Worm (Caenorhabditis elegans) whole organism, L4/young adult: Measurements from ENCODE around the gene fipr-17.

Experiments used
- W03F9.2 ChIP-seq: fragments of 150-350 bp; optimal IDR thresholded peaks from 2 replicates; lab custom pipeline; 2014; ENCODE audit warnings: missing biosample characterization, missing genetic modification characterization
- dao-5 ChIP-seq: sonication (generic microtip); optimal IDR thresholded peaks from 2 replicates; lab custom pipeline; 2016; ENCODE audit warnings: missing genotype, missing genetic modification characterization, moderate library complexity, missing compliant biosample characterization
- him-1 ChIP-seq: sonication (generic microtip); optimal IDR thresholded peaks from 2 replicates; lab custom pipeline; 2016; ENCODE audit warnings: missing genotype, missing genetic modification reagents, missing genetic modification characterization, missing compliant biosample characterization

fipr-17 gene

DNA sequence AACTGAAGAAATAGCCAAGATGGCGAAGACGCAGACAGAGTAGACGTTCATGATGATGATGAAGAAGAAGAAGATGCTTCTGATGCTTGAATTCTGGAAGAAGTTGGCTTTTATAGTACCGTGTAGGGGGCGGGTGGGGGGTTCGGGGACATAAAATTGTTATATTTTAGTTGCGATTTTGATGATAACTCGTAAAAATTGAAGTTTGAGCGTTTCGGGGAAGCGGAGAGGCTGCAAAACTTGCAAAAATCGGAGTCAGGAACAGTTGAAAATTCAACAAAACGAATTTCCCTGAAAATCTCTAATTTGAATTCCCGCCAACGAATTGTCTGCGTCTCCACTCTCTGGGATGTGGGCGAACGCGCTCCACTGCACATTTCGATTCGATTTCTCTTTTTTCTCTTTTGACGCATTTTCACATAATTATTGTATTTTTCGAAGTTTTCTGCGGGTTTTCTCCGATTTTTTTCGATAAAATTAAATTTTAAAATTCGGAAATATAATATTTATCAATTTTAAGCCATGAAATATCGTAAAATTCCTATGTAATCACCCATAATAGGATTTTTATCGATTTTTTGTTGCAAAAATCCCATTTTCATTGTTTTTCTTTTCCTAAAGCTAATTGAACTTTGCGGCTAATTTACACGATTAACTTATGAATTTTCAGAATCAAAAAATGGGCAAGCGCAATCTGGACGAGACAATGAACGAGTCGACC is at the start of gene fipr-17, which contains the start of gene Y48A6B.3:
TSS of gene fipr-17 (minus strand) at position 51 of the 721 bp plus-strand sequence.
TSS of gene Y48A6B.3 (plus strand) at position 671 of the 721 bp plus-strand sequence.
- no peak for TF ChIP-seq dao-5 (tag; lab: Kevin White, UChicago)
- TF ChIP-seq W03F9.2 (tag; lab: Kevin White, UChicago), result peak; percentile 76

DNA sequence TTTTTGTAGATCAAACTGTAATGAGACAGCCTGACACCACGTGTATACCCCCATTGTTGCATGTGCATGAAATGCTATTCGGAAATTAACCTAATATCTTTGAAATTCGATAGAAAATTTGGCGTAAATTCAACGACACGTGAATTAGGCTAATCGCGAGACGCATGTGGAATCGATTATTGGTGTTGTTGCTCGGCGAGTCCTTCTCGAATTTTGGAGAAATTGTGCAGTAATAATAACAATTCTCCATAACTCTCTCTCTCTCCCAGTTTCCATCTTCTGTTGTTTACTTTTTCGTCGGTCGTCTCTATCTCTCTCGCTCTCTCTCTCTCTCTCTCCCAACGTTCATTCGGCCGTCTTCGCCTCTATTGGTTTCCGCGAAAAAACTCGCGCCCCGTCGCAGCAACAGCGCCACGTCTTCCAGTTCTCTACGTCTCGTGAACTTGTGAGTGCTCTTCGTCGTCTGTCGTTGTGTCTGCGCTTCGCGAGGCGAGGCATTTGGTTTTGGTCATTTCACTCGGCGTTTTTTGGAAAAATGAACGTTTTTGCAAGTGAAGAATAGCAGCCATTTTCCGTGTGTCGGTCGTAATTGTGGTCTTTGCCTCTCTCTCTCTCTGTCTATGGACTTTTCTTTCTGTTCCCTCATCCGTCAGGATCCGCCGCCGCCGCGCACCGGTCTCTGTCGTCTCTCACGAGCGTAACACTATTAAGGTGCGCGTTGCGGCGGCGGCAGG is 47.3 kb upstream of the fipr-17 start:
- TF ChIP-seq him-1 (tag; lab: Kevin White, UChicago) (no peak), dao-5 (tag; lab: Kevin White, UChicago) (no peak), W03F9.2 (tag; lab: Kevin White, UChicago) (no peak)

ce11 chrIII:11054032-11054431 is 46.6 kb upstream of the fipr-17 start:
- TF ChIP-seq W03F9.2 (tag; lab: Kevin White, UChicago) (no peak), him-1 (tag; lab: Kevin White, UChicago) (no peak), dao-5 (tag; lab: Kevin White, UChicago) (no peak)

ce11 chrIII:11053603-11054002 is 46.2 kb upstream of the fipr-17 start:
- no peak for TF ChIP-seq him-1 (tag; lab: Kevin White, UChicago)
- no peak for TF ChIP-seq W03F9.2 (tag; lab: Kevin White, UChicago)

DNA sequence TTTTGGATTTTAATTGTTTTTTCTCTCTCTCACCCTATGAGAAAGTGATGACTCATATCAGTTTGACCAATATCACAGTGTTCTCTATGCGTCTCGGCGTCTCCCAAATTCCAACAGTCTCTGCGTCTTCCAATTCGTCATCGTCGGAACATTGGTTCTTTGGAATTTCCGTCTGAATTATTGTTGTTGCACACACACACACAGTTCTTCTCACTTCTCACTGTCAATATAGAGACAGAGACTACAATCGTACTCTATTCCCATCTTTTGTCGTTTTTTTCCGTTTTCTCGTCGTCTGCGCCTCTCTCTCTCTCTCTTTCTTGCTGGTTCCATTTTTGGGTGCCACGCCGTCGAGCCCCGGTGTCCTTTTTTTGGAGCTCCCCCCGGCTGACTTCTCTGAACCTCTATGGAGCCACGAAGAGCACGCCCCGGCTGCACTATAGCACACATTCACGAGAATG is 43.3 kb upstream of the fipr-17 start:
- TF ChIP-seq him-1 (tag; lab: Kevin White, UChicago) (no peak), W03F9.2 (tag; lab: Kevin White, UChicago) (no peak), dao-5 (tag; lab: Kevin White, UChicago) (no peak)

ce11 chrIII:11046549-11046948 is 39.1 kb upstream of the fipr-17 start:
- TF ChIP-seq W03F9.2 (tag; lab: Kevin White, UChicago) (no peak), dao-5 (tag; lab: Kevin White, UChicago) (no peak), him-1 (tag; lab: Kevin White, UChicago) (no peak)

DNA sequence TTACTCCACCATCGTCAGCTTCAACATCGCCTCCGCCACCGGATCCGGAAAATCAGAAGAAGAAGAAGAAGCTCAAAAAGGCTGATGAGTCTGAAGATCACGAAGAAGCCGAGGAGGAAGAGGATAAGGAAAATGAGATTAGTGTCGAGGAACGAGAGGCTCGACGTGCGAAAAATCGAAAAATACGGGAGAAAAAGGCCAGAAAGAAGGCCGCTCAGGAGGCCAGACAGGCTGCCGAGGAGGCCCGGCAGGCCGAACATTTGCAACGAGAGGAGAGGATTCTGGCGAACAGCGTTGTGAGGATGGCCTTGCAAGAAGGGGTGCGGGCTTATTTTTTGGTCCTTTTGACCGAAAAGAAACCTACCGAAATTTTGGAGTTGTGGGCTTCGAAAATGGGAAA is 37.8 kb upstream of the fipr-17 start:
- TF ChIP-seq him-1 (tag; lab: Kevin White, UChicago) (no peak), W03F9.2 (tag; lab: Kevin White, UChicago) (no peak), dao-5 (tag; lab: Kevin White, UChicago) (no peak)

- TF ChIP-seq dao-5 (tag; lab: Kevin White, UChicago) (no peak), W03F9.2 (tag; lab: Kevin White, UChicago) (no peak), him-1 (tag; lab: Kevin White, UChicago) (no peak)
Observed at ce11 chrIII:11040606-11041005, 33.2 kb upstream of the fipr-17 start.

- TF ChIP-seq him-1 (tag; lab: Kevin White, UChicago) (no peak), dao-5 (tag; lab: Kevin White, UChicago) (no peak), W03F9.2 (tag; lab: Kevin White, UChicago) (no peak)
Observed at ce11 chrIII:11039250-11039649, 31.8 kb upstream of the fipr-17 start.

DNA sequence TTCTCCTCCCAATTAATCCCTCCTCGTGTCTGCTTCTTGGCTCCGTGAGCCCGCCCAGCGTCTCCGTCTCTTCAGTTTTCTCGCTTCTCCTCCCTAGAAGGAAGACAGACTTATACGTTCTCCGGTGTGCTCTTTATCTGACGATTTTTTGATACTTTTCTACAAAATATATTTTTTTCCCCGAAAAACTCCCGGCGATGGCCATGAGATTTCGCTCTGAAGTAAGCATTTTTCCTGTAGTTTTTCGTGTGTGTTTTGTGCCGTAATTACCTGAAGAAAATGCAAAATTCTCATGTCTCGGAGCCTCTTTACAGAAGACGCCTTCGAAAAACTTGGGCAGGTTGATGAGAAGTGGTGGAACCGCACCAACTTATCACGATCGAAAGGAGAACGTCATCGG is 29.2 kb upstream of the fipr-17 start, which contains the start of gene spat-2:
TSS of gene spat-2 (plus strand) at position 301 of the 400 bp plus-strand sequence.
- TF ChIP-seq him-1 (tag; lab: Kevin White, UChicago) (no peak), W03F9.2 (tag; lab: Kevin White, UChicago) (no peak)

ce11 chrIII:11036132-11036531 is 28.7 kb upstream of the fipr-17 start:
- TF ChIP-seq W03F9.2 (tag; lab: Kevin White, UChicago), result peak; percentile 81
- TF ChIP-seq dao-5 (tag; lab: Kevin White, UChicago), result no peak
- TF ChIP-seq him-1 (tag; lab: Kevin White, UChicago), result peak; percentile 9

ce11 chrIII:11032872-11033271 is 25.5 kb upstream of the fipr-17 start, which contains the start of gene Y48A6B.9:
Gene Y48A6B.9 (plus strand): TSS chrIII:11033172.
- TF ChIP-seq W03F9.2 (tag; lab: Kevin White, UChicago) (no peak), him-1 (tag; lab: Kevin White, UChicago) (no peak), dao-5 (tag; lab: Kevin White, UChicago) (no peak)

ce11 chrIII:11031309-11031708 is 23.9 kb upstream of the fipr-17 start, which contains the start of gene Y48A6B.14:
Gene Y48A6B.14 (plus strand): TSS chrIII:11031609.
- no peak for TF ChIP-seq W03F9.2 (tag; lab: Kevin White, UChicago)
- no peak for TF ChIP-seq dao-5 (tag; lab: Kevin White, UChicago)
- no peak for TF ChIP-seq him-1 (tag; lab: Kevin White, UChicago)
